Worm (Caenorhabditis elegans) whole organism, midembryonic: ENCODE data around the gene F44E2.10.

Source experiments
- klf-2 ChIP-seq: fragments of 200-800 bp; sonication (Bioruptor generic); conservative IDR thresholded peaks from 2 replicates; pipeline ENCODE4 v1.3.6; 2022; ENCODE audit warnings: missing genetic modification reagents, missing genetic modification characterization, missing compliant biosample characterization
- med-1 ChIP-seq: sonication (generic microtip); optimal IDR thresholded peaks from 2 replicates; lab custom pipeline; 2017; ENCODE audit warnings: missing genetic modification characterization, mild to moderate bottlenecking, missing compliant biosample characterization, antibody characterized with exemption, missing genetic modification reagents; ENCODE audit not compliant: insufficient read depth

ce11 chrIII:8807246-8807645, 23.7 kb downstream of the F44E2.10 start, which contains the start of gene F54F2.7:
- no peak for TF ChIP-seq med-1 (GFP tag; lab: Kevin White, UChicago)
- TF ChIP-seq klf-2: no peak
